Worm (Caenorhabditis elegans) whole organism, L2 larva: ENCODE results near the gene Y7A5A.7.

ENCODE experiments used
- Y55F3AM.14 ChIP-seq: fragments of 200-800 bp; sonication (Bioruptor generic); optimal IDR thresholded peaks from 2 replicates; lab custom pipeline; 2018; ENCODE audit warnings: mild to moderate bottlenecking, missing genetic modification characterization, missing compliant biosample characterization
- ceh-82 ChIP-seq: fragments of 150-350 bp; optimal IDR thresholded peaks from 2 replicates; lab custom pipeline; 2014; ENCODE audit warnings: missing biosample characterization, missing genetic modification characterization
- elt-1 ChIP-seq: fragments of 150-350 bp; optimal IDR thresholded peaks from 2 replicates; lab custom pipeline; 2014; ENCODE audit warnings: missing biosample characterization, missing genetic modification characterization
- zag-1 ChIP-seq: fragments of 150-350 bp; optimal IDR thresholded peaks from 2 replicates; lab custom pipeline; 2014; ENCODE audit warnings: missing biosample characterization, missing genetic modification characterization
- ztf-11 ChIP-seq: sonication (generic microtip); optimal IDR thresholded peaks from 2 replicates; lab custom pipeline; 2017; ENCODE audit warnings: missing biosample characterization, missing genetic modification characterization

DNA sequence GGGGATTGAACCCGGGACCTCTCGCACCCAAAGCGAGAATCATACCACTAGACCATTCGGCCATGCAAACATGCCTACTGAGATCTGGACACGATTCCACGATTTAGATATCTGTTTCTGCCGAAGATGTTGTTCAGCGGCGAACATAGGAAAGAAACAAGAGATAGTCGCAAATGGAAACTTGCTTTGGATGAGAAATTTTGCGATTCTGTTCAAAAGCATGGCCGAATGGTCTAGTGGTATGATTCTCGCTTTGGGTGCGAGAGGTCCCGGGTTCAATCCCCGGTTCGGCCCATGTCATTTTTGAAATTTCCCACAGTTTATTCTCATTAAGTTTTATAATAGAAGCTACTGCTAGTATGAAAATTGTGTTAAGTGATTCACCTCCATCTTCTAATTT lies 7.3 kb downstream of the Y7A5A.7 start:
- no peak for TF ChIP-seq ztf-11 (tag; lab: Kevin White, UChicago)
- no peak for TF ChIP-seq elt-1 (tag; lab: Kevin White, UChicago)
- no peak for TF ChIP-seq ceh-82 (tag; lab: Kevin White, UChicago)
- TF ChIP-seq Y55F3AM.14 = no peak
- TF ChIP-seq zag-1 (tag; lab: Kevin White, UChicago) = no peak
